Fruit fly (Drosophila melanogaster): ENCODE results near the gene CG32181.

Gene CG32181

DNA sequence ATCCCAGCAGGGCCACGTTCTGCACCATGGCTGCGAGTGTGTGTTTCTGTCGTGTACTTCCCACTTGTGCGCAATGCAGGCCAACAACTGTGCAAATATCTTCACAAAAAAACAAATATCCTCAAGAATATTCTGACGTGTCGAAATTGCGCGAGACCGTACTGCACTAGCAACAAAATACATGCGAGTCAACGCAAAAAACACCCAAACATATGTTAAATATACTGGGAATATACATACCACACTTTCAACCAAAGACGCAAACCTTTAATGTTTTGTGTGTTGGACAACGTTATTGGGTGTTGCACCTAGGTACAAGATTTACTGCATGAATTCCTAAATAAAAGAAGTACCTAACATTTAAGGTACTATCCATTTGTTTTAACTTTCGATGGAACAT lies 42.6 kb downstream of the CG32181 start, which contains the start of gene NUCB1 (continued):
- TF ChIP-seq unpg (GFP tag; optimal IDR thresholded peaks at IDR 0.05) (no peak), crol (GFP tag; IDR thresholded peaks at IDR 0.05) (no peak), chif (GFP tag; optimal IDR thresholded peaks at IDR 0.05) (no peak), CG13287 (GFP tag; IDR thresholded peaks at IDR 0.05; ENCODE audit: partially characterized antibody) (peak; percentile 56; the same call in 1 of the 2 replicates), knrl (GFP tag; IDR thresholded peaks at IDR 0.05; ENCODE audit: partially characterized antibody) (peak; percentile 26; the same call in 1 of the 3 replicates), seq (GFP tag; IDR thresholded peaks at IDR 0.05) (no peak), az2 (GFP tag; optimal IDR thresholded peaks at IDR 0.05) (no peak), nerfin-1 (tag; optimal IDR thresholded peaks at IDR 0.05) (peak; percentile 80), ems (GFP tag; optimal IDR thresholded peaks at IDR 0.05) (peak; percentile 30), wor (GFP tag; IDR thresholded peaks at IDR 0.05) (no peak), NFAT (GFP tag; IDR thresholded peaks at IDR 0.05) (no peak), Sox102F (GFP tag; optimal IDR thresholded peaks at IDR 0.05) (no peak), phol (tag; optimal IDR thresholded peaks at IDR 0.05) (peak; percentile 48), salm (tag; optimal IDR thresholded peaks at IDR 0.05) (no peak), kni (GFP tag; optimal IDR thresholded peaks at IDR 0.05) (no peak), Hr78 (GFP tag; optimal IDR thresholded peaks at IDR 0.05) (no peak), CG1603 (tag; optimal IDR thresholded peaks at IDR 0.05) (peak; percentile 87), CG14014 (GFP tag; IDR thresholded peaks at IDR 0.05) (0 out of 2 replicates have a peak, but pooled peaks have one; percentile 45), otp (GFP tag; IDR thresholded peaks at IDR 0.05) (no peak), zen2 (GFP tag; IDR thresholded peaks at IDR 0.05; ENCODE audit: partially characterized antibody) (no peak), bsh (GFP tag; optimal IDR thresholded peaks at IDR 0.05) (peak in 1 of 2 experiments; percentile 32), CG1529 (GFP tag; optimal IDR thresholded peaks at IDR 0.05) (no peak), HmgD (GFP tag; optimal IDR thresholded peaks at IDR 0.05) (peak; percentile 72), Dip2 (GFP tag; IDR thresholded peaks at IDR 0.05) (no peak), pb (GFP tag; optimal IDR thresholded peaks at IDR 0.05) (peak; percentile 20), CG1792 (GFP tag; optimal IDR thresholded peaks at IDR 0.05) (no peak), D (optimal IDR thresholded peaks at IDR 0.05) (peak; percentile 11), D (GFP tag; optimal IDR thresholded peaks at IDR 0.05) (no peak), CG30020 (tag; optimal IDR thresholded peaks at IDR 0.05) (peak; percentile 29), kay (GFP tag; optimal IDR thresholded peaks at IDR 0.05) (peak; percentile 58), CG10959 (GFP tag; IDR thresholded peaks at IDR 0.05) (no peak), Kr (GFP tag; optimal IDR thresholded peaks at IDR 0.05) (no peak), Myb (GFP tag; optimal IDR thresholded peaks at IDR 0.05) (peak; percentile 60), Elba2 (GFP tag; optimal IDR thresholded peaks at IDR 0.05) (no peak), CG8388 (GFP tag; optimal IDR thresholded peaks at IDR 0.05) (no peak), CG10654 (GFP tag; optimal IDR thresholded peaks at IDR 0.05) (peak; percentile 15), HHEX (GFP tag; optimal IDR thresholded peaks at IDR 0.05) (peak; percentile 48), CG10366 (GFP tag; IDR thresholded peaks at IDR 0.05) (peak; percentile 12; the same call in 1 of the 2 replicates), CG13894 (tag; optimal IDR thresholded peaks at IDR 0.05) (no peak), B-H2 (GFP tag; optimal IDR thresholded peaks at IDR 0.05) (peak; percentile 67), Ets97D (GFP tag; optimal IDR thresholded peaks at IDR 0.05) (peak; percentile 85), Mad (GFP tag; optimal IDR thresholded peaks at IDR 0.05) (peak; percentile 12), CG3726 (GFP tag; IDR thresholded peaks at IDR 0.05) (no peak), kah (GFP tag; optimal IDR thresholded peaks at IDR 0.05) (no peak), hb (GFP tag; IDR thresholded peaks at IDR 0.05; ENCODE audit: partially characterized antibody) (no peak), Atf3 (GFP tag; optimal IDR thresholded peaks at IDR 0.05) (no peak), Scr (GFP tag; IDR thresholded peaks at IDR 0.05; ENCODE audit: partially characterized antibody) (0 out of 2 replicates have a peak, but pooled peaks have one; percentile 2), mld (GFP tag; IDR thresholded peaks at IDR 0.05; ENCODE audit: partially characterized antibody) (no peak), H2.0 (GFP tag; IDR thresholded peaks at IDR 0.05) (no peak), dmrt99B (tag; optimal IDR thresholded peaks at IDR 0.05) (no peak), CG5953 (GFP tag; IDR thresholded peaks at IDR 0.05) (no peak)
